Worm (Caenorhabditis elegans) whole organism, young adult: ENCODE results near the gene F09G8.7.

Source experiments
- B0336.3 ChIP-seq: fragments of 200-800 bp; sonication (Bioruptor generic); IDR thresholded peaks from 2 replicates; pipeline ENCODE4 v1.3.6; 2022; ENCODE audit warnings: missing genetic modification characterization, missing compliant biosample characterization
- T07F8.4 ChIP-seq: sonication (generic microtip); optimal IDR thresholded peaks from 2 replicates; lab custom pipeline; 2016; ENCODE audit warnings: mild to moderate bottlenecking, missing genetic modification characterization, moderate library complexity, missing compliant biosample characterization
- Y79H2A.3 ChIP-seq: fragments of 200-800 bp; sonication (Bioruptor generic); conservative IDR thresholded peaks from 2 replicates; pipeline ENCODE4 v1.3.6; 2022; ENCODE audit warnings: missing genetic modification reagents, missing genetic modification characterization, missing compliant biosample characterization
- unc-130 ChIP-seq: sonication (generic microtip); optimal IDR thresholded peaks from 2 replicates; lab custom pipeline; 2016; ENCODE audit warnings: missing genetic modification reagents, missing genetic modification characterization, missing compliant biosample characterization
- unc-62 ChIP-seq: fragments of 150-350 bp; optimal IDR thresholded peaks from 2 replicates; lab custom pipeline; 2014; ENCODE audit warnings: missing biosample characterization, missing genetic modification reagents, missing genetic modification characterization

ce11 chrIII:8278801-8279200, 10.6 kb upstream of the F09G8.7 start, which contains the start of gene mig-10:
- no peak for TF ChIP-seq T07F8.4 (tag; lab: Kevin White, UChicago)
- no peak for TF ChIP-seq unc-62 (GFP tag; lab: Kevin White, UChicago)
- TF ChIP-seq Y79H2A.3, result no peak
- TF ChIP-seq unc-130 (GFP tag; lab: Kevin White, UChicago), result no peak
- no peak for TF ChIP-seq B0336.3 (GFP tag; lab: Robert Waterston, UW)
